Worm (Caenorhabditis elegans) whole organism, L1 larva: ENCODE results near the gene F11A10.5.

ENCODE experiments used
- ama-1 ChIP-seq: fragments of 150-350 bp; optimal IDR thresholded peaks from 2 replicates; lab custom pipeline; 2014
- ceh-90 ChIP-seq: sonication (generic microtip); optimal IDR thresholded peaks from 2 replicates; lab custom pipeline; 2016; ENCODE audit warnings: missing genetic modification characterization, missing compliant biosample characterization
- dpl-1 ChIP-seq, 3 experiments: fragments of 150-350 bp in 2 of 3; sonication (generic microtip) in 1 of 3; optimal IDR thresholded peaks; 2 replicates each; lab custom pipeline; 2014 to 2017; ENCODE audit warnings: missing biosample characterization in 3 of 3, missing genetic modification characterization in 3 of 3, missing genetic modification reagents in 3 of 3
- elt-3 ChIP-seq, 6 experiments: fragments of 150-350 bp in 1 of 6; sonication (generic microtip); optimal IDR thresholded peaks; 2 replicates each; lab custom pipeline; 2017 to 2018; ENCODE audit warnings: missing biosample characterization in 6 of 6, missing genetic modification characterization in 6 of 6, inconsistent platforms in 1 of 6
- fkh-10 ChIP-seq: sonication (generic microtip); optimal IDR thresholded peaks from 2 replicates; lab custom pipeline; 2017; ENCODE audit warnings: missing biosample characterization, missing genetic modification reagents, missing genetic modification characterization
- mdl-1 ChIP-seq, 2 experiments: fragments of 150-350 bp; optimal IDR thresholded peaks; 2 replicates each; lab custom pipeline; 2014 to 2017; ENCODE audit warnings: missing biosample characterization in 2 of 2, missing genetic modification characterization in 2 of 2, inconsistent platforms in 1 of 2
- nhr-11 ChIP-seq: fragments of 150-350 bp; optimal IDR thresholded peaks from 2 replicates; lab custom pipeline; 2014; ENCODE audit warnings: missing biosample characterization, missing genetic modification characterization
- nhr-237 ChIP-seq: fragments of 150-350 bp; optimal IDR thresholded peaks from 2 replicates; lab custom pipeline; 2014; ENCODE audit warnings: missing biosample characterization, missing genetic modification characterization
- sptf-1 ChIP-seq: fragments of 150-350 bp; optimal IDR thresholded peaks from 2 replicates; lab custom pipeline; 2014; ENCODE audit warnings: missing biosample characterization, missing genetic modification characterization
- zag-1 ChIP-seq: fragments of 150-350 bp; optimal IDR thresholded peaks from 2 replicates; lab custom pipeline; 2014; ENCODE audit warnings: missing biosample characterization, missing genetic modification characterization
- ztf-11 ChIP-seq, 2 experiments: sonication (generic microtip); optimal IDR thresholded peaks; 2 replicates each; lab custom pipeline; 2016 to 2017; ENCODE audit warnings: missing genetic modification characterization in 2 of 2, missing biosample characterization in 1 of 2, missing compliant biosample characterization in 1 of 2

ce11 chrIV:12140959-12141358 lies 47.0 kb downstream of the F11A10.5 start, which contains the start of gene B0001.8:
- TF ChIP-seq elt-3 (tag; optimal IDR thresholded peaks at IDR 0.05; lab: Kevin White, UChicago) (no peak), dpl-1 (GFP tag; optimal IDR thresholded peaks at IDR 0.05; lab: Kevin White, UChicago) (no peak), nhr-11 (no peak), ztf-11 (tag; optimal IDR thresholded peaks at IDR 0.05; lab: Kevin White, UChicago) (no peak), ceh-90 (tag; lab: Kevin White, UChicago) (no peak), sptf-1 (tag; lab: Kevin White, UChicago) (no peak), zag-1 (no peak), fkh-10 (GFP tag; lab: Kevin White, UChicago) (no peak), nhr-237 (tag; lab: Kevin White, UChicago) (no peak), mdl-1 (tag; optimal IDR thresholded peaks at IDR 0.05; lab: Kevin White, UChicago) (no peak), ama-1 (lab: Kevin White, UChicago) (no peak)
